Worm (Caenorhabditis elegans) whole organism, L1 larva: ENCODE measurements around the gene sra-30.

Source experiments
- C16A3.4 ChIP-seq: fragments of 150-350 bp; optimal IDR thresholded peaks from 2 replicates; lab custom pipeline; 2014; ENCODE audit warnings: missing biosample characterization, missing genetic modification characterization
- Y116A8C.19 ChIP-seq: sonication (generic microtip); optimal IDR thresholded peaks from 2 replicates; lab custom pipeline; 2016; ENCODE audit warnings: missing compliant biosample characterization, missing genetic modification characterization, borderline replicate concordance
- ceh-8 ChIP-seq: fragments of 200-800 bp; sonication (Bioruptor generic); optimal IDR thresholded peaks from 2 replicates; lab custom pipeline; 2018; ENCODE audit warnings: mild to moderate bottlenecking, missing genetic modification characterization, moderate library complexity, missing compliant biosample characterization
- ceh-90 ChIP-seq: sonication (generic microtip); optimal IDR thresholded peaks from 2 replicates; lab custom pipeline; 2016; ENCODE audit warnings: missing genetic modification characterization, missing compliant biosample characterization
- ces-1 ChIP-seq: fragments of 150-350 bp; optimal IDR thresholded peaks from 2 replicates; lab custom pipeline; 2014; ENCODE audit warnings: missing biosample characterization, missing genetic modification reagents, missing genetic modification characterization
- dsc-1 ChIP-seq: sonication (generic microtip); optimal IDR thresholded peaks from 2 replicates; lab custom pipeline; 2016; ENCODE audit warnings: mild to moderate bottlenecking, missing genetic modification characterization, missing compliant biosample characterization
- efl-1 ChIP-seq, 4 experiments: fragments of 150-350 bp; optimal IDR thresholded peaks in 3 of 4; peaks in 1 of 4; 1 replicate in 1 of 4; 2 replicates in 3 of 4; lab custom pipeline; 2014; ENCODE audit warnings: missing biosample characterization in 2 of 4, missing genetic modification characterization in 2 of 4, missing genetic modification reagents in 2 of 4
- elt-2 ChIP-seq: sonication (generic microtip); optimal IDR thresholded peaks from 2 replicates; lab custom pipeline; 2016; ENCODE audit warnings: missing genetic modification characterization, mild to moderate bottlenecking, inconsistent platforms, missing compliant biosample characterization, missing genetic modification reagents
- fkh-10 ChIP-seq: sonication (generic microtip); optimal IDR thresholded peaks from 2 replicates; lab custom pipeline; 2017; ENCODE audit warnings: missing biosample characterization, missing genetic modification reagents, missing genetic modification characterization
- fos-1 ChIP-seq: fragments of 150-350 bp; optimal IDR thresholded peaks from 2 replicates; lab custom pipeline; 2014; ENCODE audit warnings: missing biosample characterization, missing genetic modification characterization
- lin-15B ChIP-seq: fragments of 150-350 bp; sonication (generic microtip); optimal IDR thresholded peaks from 3 replicates; lab custom pipeline; 2014; ENCODE audit warnings: missing biosample characterization, missing genetic modification characterization
- lin-35 ChIP-seq, 2 experiments: fragments of 150-350 bp; optimal IDR thresholded peaks; 2 replicates each; lab custom pipeline; 2014; ENCODE audit warnings: missing biosample characterization in 2 of 2, missing genetic modification characterization in 2 of 2, missing genetic modification reagents in 2 of 2
- lir-3 ChIP-seq: sonication (generic microtip); optimal IDR thresholded peaks from 2 replicates; lab custom pipeline; 2016; ENCODE audit warnings: mild to moderate bottlenecking, missing genetic modification characterization, moderate library complexity, missing compliant biosample characterization; ENCODE audit not compliant: poor library complexity
- lsy-2 ChIP-seq, 2 experiments: fragments of 150-350 bp; optimal IDR thresholded peaks; 2 replicates each; lab custom pipeline; 2014; ENCODE audit warnings: missing biosample characterization in 2 of 2, missing genetic modification characterization in 2 of 2
- mdl-1 ChIP-seq, 2 experiments: fragments of 150-350 bp; optimal IDR thresholded peaks; 2 replicates each; lab custom pipeline; 2014 to 2017; ENCODE audit warnings: missing biosample characterization in 2 of 2, missing genetic modification characterization in 2 of 2, inconsistent platforms in 1 of 2
- nhr-12 ChIP-seq: sonication (generic microtip); optimal IDR thresholded peaks from 2 replicates; lab custom pipeline; 2017; ENCODE audit warnings: missing biosample characterization, missing genetic modification characterization
- nhr-19 ChIP-seq: fragments of 200-800 bp; sonication (Bioruptor generic); conservative IDR thresholded peaks from 2 replicates; pipeline ENCODE4 v1.3.6; 2022; ENCODE audit warnings: missing genetic modification characterization, missing compliant biosample characterization
- nhr-237 ChIP-seq: fragments of 150-350 bp; optimal IDR thresholded peaks from 2 replicates; lab custom pipeline; 2014; ENCODE audit warnings: missing biosample characterization, missing genetic modification characterization
- nhr-77 ChIP-seq: fragments of 150-350 bp; optimal IDR thresholded peaks from 2 replicates; lab custom pipeline; 2014; ENCODE audit warnings: missing biosample characterization, missing genetic modification characterization
- nhr-90 ChIP-seq: sonication (generic microtip); optimal IDR thresholded peaks from 2 replicates; lab custom pipeline; 2016; ENCODE audit warnings: mild to moderate bottlenecking, missing genetic modification characterization, missing compliant biosample characterization; ENCODE audit not compliant: poor library complexity
- pag-3 ChIP-seq: sonication (generic microtip); optimal IDR thresholded peaks from 2 replicates; lab custom pipeline; 2017; ENCODE audit warnings: missing genetic modification characterization, mild to moderate bottlenecking, missing compliant biosample characterization, antibody characterized with exemption, borderline replicate concordance; ENCODE audit not compliant: insufficient read depth
- pax-3 ChIP-seq: fragments of 200-800 bp; sonication (Bioruptor generic); optimal IDR thresholded peaks from 2 replicates; lab custom pipeline; 2018; ENCODE audit warnings: mild to moderate bottlenecking, missing genetic modification characterization, moderate library complexity, missing compliant biosample characterization
- pqm-1 ChIP-seq: sonication (generic microtip); optimal IDR thresholded peaks from 3 replicates; lab custom pipeline; 2017; ENCODE audit warnings: missing biosample characterization, missing genetic modification characterization
- rnt-1 ChIP-seq: sonication (generic microtip); optimal IDR thresholded peaks from 2 replicates; lab custom pipeline; 2016; ENCODE audit warnings: mild to moderate bottlenecking, missing genetic modification characterization, moderate library complexity, missing compliant biosample characterization
- snpc-4 ChIP-seq: fragments of 150-350 bp; optimal IDR thresholded peaks from 2 replicates; lab custom pipeline; 2014; ENCODE audit warnings: missing biosample characterization, missing genetic modification characterization
- snu-23 ChIP-seq: sonication (generic microtip); optimal IDR thresholded peaks from 2 replicates; lab custom pipeline; 2016; ENCODE audit warnings: missing genetic modification characterization, missing compliant biosample characterization
- sptf-1 ChIP-seq: fragments of 150-350 bp; optimal IDR thresholded peaks from 2 replicates; lab custom pipeline; 2014; ENCODE audit warnings: missing biosample characterization, missing genetic modification characterization
- sup-37 ChIP-seq: fragments of 200-800 bp; sonication (Bioruptor generic); optimal IDR thresholded peaks from 2 replicates; lab custom pipeline; 2018; ENCODE audit warnings: mild to moderate bottlenecking, missing genetic modification characterization, missing compliant biosample characterization
- tbx-2 ChIP-seq: sonication (generic microtip); optimal IDR thresholded peaks from 2 replicates; lab custom pipeline; 2016; ENCODE audit warnings: missing genetic modification characterization, missing compliant biosample characterization
- vab-15 ChIP-seq: sonication (generic microtip); optimal IDR thresholded peaks from 2 replicates; lab custom pipeline; 2017; ENCODE audit warnings: missing genotype, mild to moderate bottlenecking, missing genetic modification characterization, missing compliant biosample characterization
- ztf-11 ChIP-seq, 2 experiments: sonication (generic microtip); optimal IDR thresholded peaks; 2 replicates each; lab custom pipeline; 2016 to 2017; ENCODE audit warnings: missing genetic modification characterization in 2 of 2, missing biosample characterization in 1 of 2, missing compliant biosample characterization in 1 of 2
- ztf-4 ChIP-seq: fragments of 150-350 bp; optimal IDR thresholded peaks from 2 replicates; lab custom pipeline; 2014; ENCODE audit warnings: missing biosample characterization, missing genetic modification characterization

The sra-30 gene

DNA sequence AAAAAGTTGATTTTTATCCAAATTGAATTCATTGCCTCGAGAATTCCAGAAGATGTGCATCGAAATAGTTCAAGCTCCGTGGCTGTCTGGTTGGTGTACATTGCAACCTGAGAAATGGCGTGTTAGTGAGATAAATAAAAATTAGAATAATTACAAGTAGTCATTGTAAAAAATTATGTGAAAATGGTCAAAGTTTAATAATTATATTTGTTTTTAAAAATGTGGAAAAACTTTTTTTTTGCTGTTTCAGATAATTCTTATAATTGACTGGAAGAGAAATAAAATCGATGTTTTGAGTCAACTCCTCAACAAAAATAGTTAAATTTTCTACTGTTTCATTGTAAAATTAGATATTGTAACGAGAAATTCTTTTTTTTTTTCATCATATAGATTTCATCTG lies at the start of gene sra-30:
Gene sra-30 (minus strand): TSS at position 101 of the 400 bp plus-strand sequence.
- no peak for TF ChIP-seq lir-3
- TF ChIP-seq ceh-8, result no peak
- no peak for TF ChIP-seq efl-1 (optimal IDR thresholded peaks at IDR 0.05; lab: Kevin White, UChicago)
- no peak for TF ChIP-seq efl-1 (GFP tag; optimal IDR thresholded peaks at IDR 0.05 in 1 of 2; lab: Kevin White, UChicago)
- TF ChIP-seq Y116A8C.19, result no peak
- no peak for TF ChIP-seq C16A3.4 (tag; lab: Kevin White, UChicago)
- no peak for TF ChIP-seq tbx-2
- no peak for TF ChIP-seq nhr-12
- TF ChIP-seq nhr-77, result no peak
- TF ChIP-seq pax-3 (tag; lab: Kevin White, UChicago), result no peak
- no peak for TF ChIP-seq lin-15B (tag; lab: Kevin White, UChicago)
- TF ChIP-seq nhr-90 (tag; lab: Kevin White, UChicago), result no peak
- TF ChIP-seq ces-1 (GFP tag; lab: Kevin White, UChicago), result no peak
- no peak for TF ChIP-seq ztf-11 (tag; optimal IDR thresholded peaks at IDR 0.05; lab: Kevin White, UChicago)
- no peak for TF ChIP-seq pag-3 (tag; lab: Kevin White, UChicago)
- TF ChIP-seq nhr-19, result no peak

DNA sequence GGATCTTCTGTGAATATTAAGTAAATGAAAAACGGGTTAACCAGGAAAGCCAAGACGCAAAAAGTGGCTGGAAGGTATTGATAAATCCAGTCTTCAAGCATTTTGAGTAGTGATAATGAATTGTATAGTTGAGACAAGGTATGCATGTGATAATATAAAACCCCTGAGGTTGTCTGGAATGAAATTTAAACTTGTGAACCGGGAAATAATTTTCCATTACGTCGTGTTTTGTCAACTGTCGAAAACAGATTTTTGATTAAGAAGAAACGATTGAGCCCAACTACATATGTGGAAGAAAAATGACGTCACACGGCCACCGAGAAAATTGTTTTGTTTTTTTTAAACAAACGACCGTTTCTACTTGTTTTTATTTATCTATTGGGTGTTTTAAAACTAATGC lies 49.3 kb upstream of the sra-30 start, which contains the start of gene srj-42:
Gene srj-42 (minus strand): TSS at position 101 of the 400 bp plus-strand sequence.
- TF ChIP-seq nhr-12 (no peak), ztf-4 (tag; lab: Kevin White, UChicago) (no peak), pag-3 (tag; lab: Kevin White, UChicago) (no peak), nhr-237 (tag; lab: Kevin White, UChicago) (no peak), efl-1 (optimal IDR thresholded peaks at IDR 0.05; lab: Kevin White, UChicago) (no peak), efl-1 (GFP tag; optimal IDR thresholded peaks at IDR 0.05 in 1 of 2; lab: Kevin White, UChicago) (no peak), snu-23 (no peak), sup-37 (GFP tag; lab: Kevin White, UChicago) (no peak), tbx-2 (no peak), C16A3.4 (tag; lab: Kevin White, UChicago) (no peak), lsy-2 (tag; optimal IDR thresholded peaks at IDR 0.05; lab: Kevin White, UChicago) (no peak), fos-1 (tag; lab: Kevin White, UChicago) (no peak), rnt-1 (tag; lab: Kevin White, UChicago) (no peak)

DNA sequence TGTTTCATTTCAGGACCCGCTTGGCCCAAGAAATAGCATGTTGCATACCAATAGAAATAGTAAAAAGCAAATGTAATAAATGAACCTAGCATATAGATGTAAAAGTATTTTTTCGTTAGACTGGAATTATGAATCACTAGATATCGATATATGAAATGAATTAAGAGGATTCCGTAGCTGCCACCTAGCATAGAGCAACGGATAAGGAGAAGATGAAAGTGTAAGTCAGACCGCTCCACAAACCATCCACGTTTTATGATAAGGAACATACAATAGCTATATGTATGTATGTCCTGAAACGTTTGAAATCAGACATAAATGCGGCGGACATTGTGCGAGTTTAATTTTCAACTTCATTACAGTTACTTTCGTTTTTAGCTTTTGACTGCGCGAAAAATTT lies 48.3 kb upstream of the sra-30 start:
- TF ChIP-seq snpc-4 (tag; lab: Kevin White, UChicago), result no peak
- TF ChIP-seq pqm-1 (tag; lab: Kevin White, UChicago), result no peak
- no peak for TF ChIP-seq dsc-1 (tag; lab: Kevin White, UChicago)
- no peak for TF ChIP-seq nhr-19

DNA sequence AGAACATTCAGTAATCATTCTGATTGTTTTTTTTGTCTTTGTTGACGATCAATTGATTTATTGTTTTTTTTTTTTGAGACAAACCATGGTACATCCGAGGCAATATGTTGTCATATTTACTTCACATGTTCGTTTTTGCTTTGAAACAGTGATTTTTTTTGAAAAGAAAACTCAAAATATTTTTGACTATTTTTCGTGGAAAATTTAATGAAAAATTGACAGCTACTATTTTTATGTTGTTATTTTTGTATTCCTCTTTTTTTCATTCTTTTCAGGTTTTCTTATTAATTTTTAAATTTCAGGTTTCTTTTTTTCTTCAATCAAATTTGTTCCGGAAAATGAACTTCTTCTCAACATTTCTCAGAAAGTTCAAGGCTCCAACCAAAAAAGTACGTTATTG lies 42.8 kb upstream of the sra-30 start, which contains the start of gene Y73F8A.36:
Gene Y73F8A.36 (plus strand): TSS at position 301 of the 400 bp plus-strand sequence.
- TF ChIP-seq lin-35 (GFP tag; optimal IDR thresholded peaks at IDR 0.05; lab: Kevin White, UChicago) (no peak), vab-15 (tag; lab: Kevin White, UChicago) (no peak), elt-2 (no peak), mdl-1 (tag; optimal IDR thresholded peaks at IDR 0.05; lab: Kevin White, UChicago) (no peak)

DNA sequence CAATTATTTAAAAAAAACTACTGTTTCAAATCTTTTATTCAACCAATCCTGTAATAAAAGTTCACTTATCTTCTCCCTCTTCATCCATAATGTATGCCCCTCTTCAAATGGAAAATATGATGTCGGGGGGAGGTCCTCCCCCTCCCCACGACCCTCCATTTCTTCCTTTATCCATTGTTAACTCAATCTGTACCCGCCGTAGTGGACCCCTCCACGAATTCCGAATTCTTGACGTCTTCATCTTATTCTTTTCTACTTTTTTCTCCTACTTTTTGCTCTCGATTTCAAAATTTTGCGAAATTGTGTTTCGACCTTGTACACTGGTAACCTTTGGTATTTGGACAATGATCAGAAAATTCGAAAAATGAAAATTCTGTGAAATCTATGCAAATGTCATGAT lies 33.0 kb upstream of the sra-30 start, which contains the start of gene lgc-52:
Gene lgc-52 (plus strand): TSS at position 268 of the 400 bp plus-strand sequence.
- TF ChIP-seq sptf-1 (no peak), ceh-90 (tag; lab: Kevin White, UChicago) (no peak), tbx-2 (no peak), fkh-10 (peak; percentile 39)
